Fruit fly (Drosophila melanogaster): Measurements from ENCODE around the gene CG43219.

CG43219 gene

dm6 chr3L:21172527-21173253 lies 47.5 kb upstream of the CG43219 start, which contains the start of the genes chb and AsnS (continued):
- no peak for TF ChIP-seq cg (GFP tag; optimal IDR thresholded peaks at IDR 0.05)
- peak; percentile 91 for TF ChIP-seq CG9932 (GFP tag; IDR thresholded peaks at IDR 0.05)
- peak; percentile 66 for TF ChIP-seq Spps (tag; optimal IDR thresholded peaks at IDR 0.05)
- peak; percentile 96 for TF ChIP-seq Ptx1 (GFP tag; IDR thresholded peaks at IDR 0.05)
- TF ChIP-seq Dp (GFP tag; optimal IDR thresholded peaks at IDR 0.05) = no peak
- TF ChIP-seq CG18764 (GFP tag; optimal IDR thresholded peaks at IDR 0.05) = peak; percentile 68
- TF ChIP-seq Rx (GFP tag; IDR thresholded peaks at IDR 0.05) = peak; percentile 75
- TF ChIP-seq ato (GFP tag; IDR thresholded peaks at IDR 0.05; ENCODE audit: partially characterized antibody) = no peak
- peak; percentile 78 for TF ChIP-seq Lim3 (GFP tag; IDR thresholded peaks at IDR 0.05)
- TF ChIP-seq bowl (GFP tag; IDR thresholded peaks at IDR 0.05) = peak; percentile 85
- no peak for TF ChIP-seq CG17186 (GFP tag; optimal IDR thresholded peaks at IDR 0.05)
- TF ChIP-seq sisA (GFP tag; IDR thresholded peaks at IDR 0.05) = peak; percentile 90
- no peak for TF ChIP-seq pros (GFP tag; optimal IDR thresholded peaks at IDR 0.05)
- no peak for TF ChIP-seq zen2 (GFP tag; IDR thresholded peaks at IDR 0.05; ENCODE audit: partially characterized antibody)
- TF ChIP-seq CG6854 (GFP tag; optimal IDR thresholded peaks at IDR 0.05) = peak; percentile 86
- TF ChIP-seq CG18476 (GFP tag; optimal IDR thresholded peaks at IDR 0.05) = peak; percentile 73
- no peak for TF ChIP-seq CG10431 (GFP tag; optimal IDR thresholded peaks at IDR 0.05)
- peak; percentile 26; the same call in 1 of the 2 replicates for TF ChIP-seq Poxn (GFP tag; IDR thresholded peaks at IDR 0.05)
- TF ChIP-seq nau (GFP tag; optimal IDR thresholded peaks at IDR 0.05) = peak; percentile 70
- peak; percentile 86 for TF ChIP-seq klu (GFP tag; IDR thresholded peaks at IDR 0.05)
- TF ChIP-seq CG9727 (GFP tag; optimal IDR thresholded peaks at IDR 0.05) = peak; percentile 79
- peak; percentile 56 for TF ChIP-seq CG10959 (GFP tag; IDR thresholded peaks at IDR 0.05)
- peak; percentile 74 for TF ChIP-seq schlank (tag; optimal IDR thresholded peaks at IDR 0.05)
- TF ChIP-seq CG32532 (GFP tag; IDR thresholded peaks at IDR 0.05) = peak; percentile 96
- TF ChIP-seq zfh1 (GFP tag; IDR thresholded peaks at IDR 0.05) = peak; percentile 92
- TF ChIP-seq Aef1 (GFP tag; IDR thresholded peaks at IDR 0.05) = peak; percentile 95
- TF ChIP-seq gsb (GFP tag; IDR thresholded peaks at IDR 0.05) = peak; percentile 90
- TF ChIP-seq ftz-f1 (GFP tag; optimal IDR thresholded peaks at IDR 0.05) = no peak
- peak; percentile 76 for TF ChIP-seq sd (tag; optimal IDR thresholded peaks at IDR 0.05)
- TF ChIP-seq BtbVII (GFP tag; optimal IDR thresholded peaks at IDR 0.05) = peak; percentile 80
- no peak for TF ChIP-seq fd102C (GFP tag; optimal IDR thresholded peaks at IDR 0.05)
- peak; percentile 73 for TF ChIP-seq slp2 (GFP tag; optimal IDR thresholded peaks at IDR 0.05)
- peak; percentile 94 for TF ChIP-seq fd96Cb (tag; optimal IDR thresholded peaks at IDR 0.05)
- peak in 1 of 2 experiments; percentile 51 for TF ChIP-seq Hr78 (GFP tag; optimal IDR thresholded peaks at IDR 0.05)
- TF ChIP-seq Hmx (GFP tag; optimal IDR thresholded peaks at IDR 0.05) = peak; percentile 34
- peak; percentile 66 for TF ChIP-seq MTF-1 (GFP tag; optimal IDR thresholded peaks at IDR 0.05; ENCODE audit: borderline replicate concordance)
- TF ChIP-seq wor (GFP tag; IDR thresholded peaks at IDR 0.05) = peak; percentile 85
- peak; percentile 88 for TF ChIP-seq Hmr (GFP tag; optimal IDR thresholded peaks at IDR 0.05)
- TF ChIP-seq grau (tag; optimal IDR thresholded peaks at IDR 0.05) = peak; percentile 94
- TF ChIP-seq ara (GFP tag; IDR thresholded peaks at IDR 0.05) = peak; percentile 82
- TF ChIP-seq CG11696 (GFP tag; IDR thresholded peaks at IDR 0.05) = peak; percentile 82
- peak; percentile 89 for TF ChIP-seq seq (GFP tag; IDR thresholded peaks at IDR 0.05)
- TF ChIP-seq CG11695 (GFP tag; IDR thresholded peaks at IDR 0.05) = peak; percentile 96
- peak; percentile 51 for TF ChIP-seq Atf3 (GFP tag; optimal IDR thresholded peaks at IDR 0.05)
- TF ChIP-seq yki (optimal IDR thresholded peaks at IDR 0.05) = no peak
- peak; percentile 87 for TF ChIP-seq CG11247 (GFP tag; IDR thresholded peaks at IDR 0.05)
- peak; percentile 58 for TF ChIP-seq Usf (GFP tag; optimal IDR thresholded peaks at IDR 0.05)
- TF ChIP-seq NC2β (GFP tag; optimal IDR thresholded peaks at IDR 0.05) = peak; percentile 28
- TF ChIP-seq knrl (GFP tag; IDR thresholded peaks at IDR 0.05; ENCODE audit: partially characterized antibody) = no peak
- TF ChIP-seq CG15479 (GFP tag; optimal IDR thresholded peaks at IDR 0.05) = no peak

All from whole organism, embryonic.